Worm (Caenorhabditis elegans) whole organism, young adult: Measurements from ENCODE around the gene chca-1.
"Not testable (repeated sequence)": the region's sequence is repeated elsewhere in the genome, so short reads cannot be mapped to it uniquely, and the experiment has no call there.

Source experiments
- F10E7.11 ChIP-seq: sonication (generic microtip); optimal IDR thresholded peaks from 2 replicates; lab custom pipeline; 2017; ENCODE audit warnings: mild to moderate bottlenecking, missing genetic modification characterization, moderate library complexity, missing compliant biosample characterization
- F22D6.2 ChIP-seq: sonication (generic microtip); optimal IDR thresholded peaks from 2 replicates; lab custom pipeline; 2016; ENCODE audit warnings: mild to moderate bottlenecking, missing genetic modification characterization, missing compliant biosample characterization
- F33H1.4 ChIP-seq: fragments of 200-800 bp; sonication (Bioruptor generic); IDR thresholded peaks from 2 replicates; pipeline ENCODE4 v1.3.6; 2022; ENCODE audit warnings: missing genetic modification reagents, missing genetic modification characterization, missing compliant biosample characterization
- F37B4.10 ChIP-seq: fragments of 200-800 bp; sonication (Bioruptor generic); IDR thresholded peaks from 2 replicates; pipeline ENCODE4 v1.3.6; 2022; ENCODE audit warnings: missing genetic modification characterization, missing compliant biosample characterization
- F52B5.7 ChIP-seq: sonication (generic microtip); optimal IDR thresholded peaks from 2 replicates; lab custom pipeline; 2016; ENCODE audit warnings: mild to moderate bottlenecking, missing genetic modification characterization, missing compliant biosample characterization
- F57A8.1 ChIP-seq: fragments of 200-800 bp; sonication (Bioruptor generic); optimal IDR thresholded peaks from 2 replicates; lab custom pipeline; 2018; ENCODE audit warnings: mild to moderate bottlenecking, missing genetic modification characterization, moderate library complexity, missing compliant biosample characterization
- K11D2.4 ChIP-seq: fragments of 200-800 bp; sonication (Bioruptor generic); IDR thresholded peaks from 2 replicates; pipeline ENCODE4 v1.3.6; 2022; ENCODE audit warnings: missing genetic modification reagents, missing genetic modification characterization, missing compliant biosample characterization
- T07F8.4 ChIP-seq: sonication (generic microtip); optimal IDR thresholded peaks from 2 replicates; lab custom pipeline; 2016; ENCODE audit warnings: mild to moderate bottlenecking, missing genetic modification characterization, moderate library complexity, missing compliant biosample characterization
- Y67H2A.10 ChIP-seq: fragments of 200-800 bp; sonication (Bioruptor generic); conservative IDR thresholded peaks from 2 replicates; pipeline ENCODE4 v1.3.6; 2022; ENCODE audit warnings: missing genetic modification reagents, missing genetic modification characterization, missing compliant biosample characterization
- ZK185.1 ChIP-seq: sonication (generic microtip); optimal IDR thresholded peaks from 2 replicates; lab custom pipeline; 2016; ENCODE audit warnings: mild to moderate bottlenecking, missing genetic modification characterization, missing compliant biosample characterization; ENCODE audit not compliant: poor library complexity, severe bottlenecking
- akir-1 ChIP-seq: fragments of 200-800 bp; sonication (Bioruptor generic); optimal IDR thresholded peaks from 2 replicates; lab custom pipeline; 2018; ENCODE audit warnings: mild to moderate bottlenecking, missing genetic modification characterization, moderate library complexity, missing compliant biosample characterization
- atf-7 ChIP-seq: sonication (generic microtip); optimal IDR thresholded peaks from 2 replicates; lab custom pipeline; 2017; ENCODE audit warnings: mild to moderate bottlenecking, missing genetic modification characterization, missing compliant biosample characterization
- bed-1 ChIP-seq: fragments of 200-800 bp; sonication (Bioruptor generic); IDR thresholded peaks from 2 replicates; pipeline ENCODE4 v1.3.6; 2022; ENCODE audit warnings: missing genetic modification reagents, missing genetic modification characterization, missing compliant biosample characterization
- dox-1 ChIP-seq: fragments of 200-800 bp; sonication (Bioruptor generic); IDR thresholded peaks from 2 replicates; pipeline ENCODE4 v1.3.6; 2022; ENCODE audit warnings: missing genetic modification reagents, missing genetic modification characterization, missing compliant biosample characterization
- dpl-1 ChIP-seq: fragments of 150-350 bp; optimal IDR thresholded peaks from 2 replicates; lab custom pipeline; 2014; ENCODE audit warnings: missing biosample characterization, missing genetic modification reagents, missing genetic modification characterization
- egl-18 ChIP-seq: fragments of 200-800 bp; sonication (Bioruptor generic); IDR thresholded peaks from 2 replicates; pipeline ENCODE4 v1.3.6; 2022; ENCODE audit warnings: missing genetic modification reagents, missing genetic modification characterization, missing compliant biosample characterization
- egl-44 ChIP-seq: fragments of 200-800 bp; sonication (Bioruptor generic); IDR thresholded peaks from 2 replicates; pipeline ENCODE4 v1.3.6; 2022; ENCODE audit warnings: missing genetic modification reagents, missing genetic modification characterization, missing compliant biosample characterization
- ets-4 ChIP-seq: fragments of 200-800 bp; sonication (Bioruptor generic); optimal IDR thresholded peaks from 2 replicates; lab custom pipeline; 2018; ENCODE audit warnings: mild to moderate bottlenecking, missing genetic modification characterization, missing compliant biosample characterization
- let-526 ChIP-seq: fragments of 200-800 bp; sonication (Bioruptor generic); IDR thresholded peaks from 2 replicates; pipeline ENCODE4 v1.3.6; 2022; ENCODE audit warnings: missing genetic modification reagents, missing genetic modification characterization, missing compliant biosample characterization
- lsl-1 ChIP-seq: fragments of 200-800 bp; sonication (Bioruptor generic); optimal IDR thresholded peaks from 2 replicates; lab custom pipeline; 2018; ENCODE audit warnings: mild to moderate bottlenecking, missing genetic modification characterization, moderate library complexity, missing compliant biosample characterization
- madf-3 ChIP-seq: fragments of 200-800 bp; sonication (Bioruptor generic); IDR thresholded peaks from 2 replicates; pipeline ENCODE4 v1.3.6; 2022; ENCODE audit warnings: missing genetic modification reagents, missing genetic modification characterization, missing compliant biosample characterization
- madf-8 ChIP-seq: fragments of 200-800 bp; sonication (Bioruptor generic); conservative IDR thresholded peaks from 2 replicates; pipeline ENCODE4 v1.3.6; 2022; ENCODE audit warnings: missing genetic modification reagents, missing genetic modification characterization, missing compliant biosample characterization
- mxl-1 ChIP-seq: sonication (generic microtip); optimal IDR thresholded peaks from 2 replicates; lab custom pipeline; 2016; ENCODE audit warnings: missing genetic modification characterization, missing compliant biosample characterization
- nhr-120 ChIP-seq: fragments of 200-800 bp; sonication (Bioruptor generic); IDR thresholded peaks from 2 replicates; pipeline ENCODE4 v1.3.6; 2022; ENCODE audit warnings: missing genetic modification characterization, missing compliant biosample characterization
- nhr-179 ChIP-seq: sonication (generic microtip); optimal IDR thresholded peaks from 2 replicates; lab custom pipeline; 2016; ENCODE audit warnings: mild to moderate bottlenecking, missing genetic modification characterization, missing compliant biosample characterization
- nhr-80 ChIP-seq: sonication (generic microtip); optimal IDR thresholded peaks from 2 replicates; lab custom pipeline; 2016; ENCODE audit warnings: missing genetic modification characterization, missing compliant biosample characterization
- pha-4 ChIP-seq: fragments of 150-350 bp; sonication (generic microtip); optimal IDR thresholded peaks from 2 replicates; lab custom pipeline; 2014; ENCODE audit warnings: missing biosample characterization, missing genetic modification reagents, missing genetic modification characterization
- tbx-9 ChIP-seq: sonication (generic microtip); optimal IDR thresholded peaks from 2 replicates; lab custom pipeline; 2016; ENCODE audit warnings: borderline replicate concordance, missing genetic modification characterization, inconsistent platforms, missing compliant biosample characterization
- unc-62 ChIP-seq: fragments of 150-350 bp; optimal IDR thresholded peaks from 2 replicates; lab custom pipeline; 2014; ENCODE audit warnings: missing biosample characterization, missing genetic modification reagents, missing genetic modification characterization
- xnd-1 ChIP-seq: sonication (generic microtip); optimal IDR thresholded peaks from 2 replicates; lab custom pipeline; 2016; ENCODE audit warnings: missing genotype, missing genetic modification reagents, missing genetic modification characterization, missing compliant biosample characterization
- zfh-2 ChIP-seq: fragments of 200-800 bp; sonication (Bioruptor generic); conservative IDR thresholded peaks from 2 replicates; pipeline ENCODE4 v1.3.6; 2022; ENCODE audit warnings: missing genetic modification reagents, missing genetic modification characterization, missing compliant biosample characterization
- ztf-22 ChIP-seq: fragments of 200-800 bp; sonication (Bioruptor generic); optimal IDR thresholded peaks from 2 replicates; lab custom pipeline; 2018; ENCODE audit warnings: mild to moderate bottlenecking, missing genetic modification characterization, moderate library complexity, missing compliant biosample characterization
- ztf-25 ChIP-seq: fragments of 200-800 bp; sonication (Bioruptor generic); IDR thresholded peaks from 2 replicates; pipeline ENCODE4 v1.3.6; 2022; ENCODE audit warnings: missing genetic modification reagents, missing genetic modification characterization, missing compliant biosample characterization

The chca-1 gene

DNA sequence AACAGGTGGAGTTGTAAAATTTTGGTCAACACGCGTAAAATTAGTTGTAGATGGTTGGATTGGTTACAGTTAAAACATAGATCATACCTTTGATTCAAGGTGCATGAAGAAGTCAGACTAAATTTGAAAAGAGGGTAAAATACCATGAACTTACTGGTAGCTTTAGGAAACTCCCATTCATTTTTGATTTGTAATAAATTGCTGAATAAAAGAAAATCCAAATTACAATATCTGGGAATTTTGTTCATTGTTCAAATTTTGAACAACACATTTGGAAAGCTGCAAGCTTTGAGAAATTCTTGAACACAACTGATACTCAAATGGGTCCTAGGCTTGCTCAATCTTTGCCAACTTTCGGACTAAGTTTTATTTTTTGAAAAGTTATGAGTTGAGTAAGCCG is 26.8 kb downstream of the chca-1 start:
- TF ChIP-seq unc-62 (no peak), dpl-1 (GFP tag; lab: Kevin White, UChicago) (no peak)

- TF ChIP-seq egl-44 (GFP tag; lab: Robert Waterston, UW) (no peak), F10E7.11 (tag; lab: Kevin White, UChicago) (no peak)
- TF ChIP-seq, all 124 proteins: peak for 0
These were observed 28.1 kb downstream of the chca-1 start for ce11 chrIV:9679296-9679695.

ce11 chrIV:9680841-9681240 is 29.6 kb downstream of the chca-1 start, which contains the start of gene ins-8:
Gene ins-8 (minus strand): TSS chrIV:9680941.
- no peak for TF ChIP-seq F57A8.1 (GFP tag; lab: Kevin White, UChicago)
- TF ChIP-seq madf-3 (GFP tag; lab: Robert Waterston, UW), result no peak
- TF ChIP-seq akir-1 (GFP tag; lab: Kevin White, UChicago), result no peak
- TF ChIP-seq bed-1 (GFP tag; lab: Robert Waterston, UW), result no peak
- no peak for TF ChIP-seq F22D6.2 (tag; lab: Kevin White, UChicago)
- no peak for TF ChIP-seq madf-8

- TF ChIP-seq dox-1 (GFP tag; lab: Robert Waterston, UW) (no peak), nhr-120 (no peak), unc-62 (peak; percentile 70), nhr-80 (tag; lab: Kevin White, UChicago) (peak; percentile 86), ets-4 (peak; percentile 82), ztf-22 (GFP tag; lab: Kevin White, UChicago) (peak; percentile 48)
These were observed 31.3 kb downstream of the chca-1 start, which contains the start of gene ins-7 for ce11 chrIV:9682514-9682913. Gene ins-7 (minus strand): TSS chrIV:9682845.

- TF ChIP-seq ZK185.1 (tag; lab: Kevin White, UChicago) (no peak), F37B4.10 (GFP tag; lab: Robert Waterston, UW) (no peak), lsl-1 (no peak), egl-18 (GFP tag; lab: Robert Waterston, UW) (no peak), atf-7 (tag; lab: Kevin White, UChicago) (no peak), zfh-2 (GFP tag; lab: Robert Waterston, UW) (no peak), nhr-179 (tag; lab: Kevin White, UChicago) (no peak), Y67H2A.10 (no peak), K11D2.4 (GFP tag; lab: Robert Waterston, UW) (no peak)
These were observed 32.2 kb downstream of the chca-1 start, which contains the start of the genes htas-1 and ZK1251.3 for ce11 chrIV:9683433-9683832. Gene htas-1 (minus strand): TSS chrIV:9683533. Gene ZK1251.3 (plus strand): TSS chrIV:9683658.

- not testable (repeated sequence) for TF ChIP-seq mxl-1; F33H1.4 (GFP tag; lab: Robert Waterston, UW); ztf-25 (GFP tag; lab: Robert Waterston, UW)
- TF ChIP-seq, all 124 proteins: peak for 0; not testable (repeated sequence) for 124
These were observed 37.5 kb downstream of the chca-1 start, which contains the start of gene msp-76 for ce11 chrIV:9688715-9689114. Gene msp-76 (plus strand): TSS chrIV:9689015.

- no peak for TF ChIP-seq T07F8.4 (tag; lab: Kevin White, UChicago)
- TF ChIP-seq let-526, result no peak
- TF ChIP-seq pha-4 (tag; lab: Kevin White, UChicago), result no peak
- no peak for TF ChIP-seq F52B5.7 (tag; lab: Kevin White, UChicago)
- no peak for TF ChIP-seq xnd-1 (tag; lab: Kevin White, UChicago)
- TF ChIP-seq tbx-9 (tag; lab: Kevin White, UChicago), result no peak
These were observed 39.5 kb downstream of the chca-1 start, which contains the start of gene sdz-36 for ce11 chrIV:9690644-9691043. Gene sdz-36 (plus strand): TSS chrIV:9690944.
